Fruit fly (Drosophila melanogaster): ENCODE measurements around the gene RFeSP.

Gene RFeSP

DNA sequence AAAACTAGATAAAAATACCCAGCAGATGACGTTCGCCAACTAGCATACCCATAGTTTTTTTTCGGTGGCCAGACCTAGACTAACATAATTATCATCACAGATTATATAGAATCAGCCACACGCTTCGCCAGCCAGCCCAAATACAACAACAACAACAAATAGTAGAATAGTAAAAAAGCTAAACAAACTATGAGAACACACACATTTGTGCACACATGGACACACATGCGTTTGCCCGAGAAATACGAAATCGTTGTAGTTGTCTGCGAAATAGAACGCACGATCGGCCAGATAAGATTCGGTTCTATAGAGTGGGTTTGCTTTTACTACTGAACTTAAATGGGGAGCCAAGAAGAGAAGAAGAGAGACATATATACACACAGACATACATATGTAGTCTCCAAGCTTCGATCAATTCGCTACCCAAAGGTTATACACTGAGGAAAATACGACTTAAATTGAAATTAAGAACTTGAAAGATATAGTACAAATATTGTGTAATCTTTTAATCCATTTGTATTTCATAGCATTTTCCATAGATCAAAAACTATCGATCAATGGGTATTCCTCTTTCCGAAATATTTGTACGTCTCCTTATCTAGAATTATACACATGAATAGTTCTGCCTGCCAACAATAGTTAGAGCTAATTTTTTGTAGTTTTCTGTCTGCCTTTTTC lies 14.0 kb upstream of the RFeSP start (continued):
- TF ChIP-seq CG13775 (GFP tag; optimal IDR thresholded peaks at IDR 0.05) (peak; percentile 41), Mes4 (GFP tag; optimal IDR thresholded peaks at IDR 0.05) (no peak), CG11560 (tag; IDR thresholded peaks at IDR 0.05) (no peak), Hr51 (GFP tag; optimal IDR thresholded peaks at IDR 0.05) (peak in 1 of 2 experiments; percentile 71), CG32767 (GFP tag; IDR thresholded peaks at IDR 0.05) (no peak; the same call in 1 of the 2 replicates), Hand (GFP tag; optimal IDR thresholded peaks at IDR 0.05) (peak; percentile 58), Sry-δ (GFP tag; optimal IDR thresholded peaks at IDR 0.05) (peak; percentile 16), grau (tag; optimal IDR thresholded peaks at IDR 0.05) (peak; percentile 79), CG10321 (GFP tag; IDR thresholded peaks at IDR 0.05) (peak; percentile 84), ranshi (GFP tag; IDR thresholded peaks at IDR 0.05) (peak; percentile 14), CG7271 (tag; optimal IDR thresholded peaks at IDR 0.05) (no peak), CG6765 (GFP tag; optimal IDR thresholded peaks at IDR 0.05) (peak; percentile 50), HmgZ (tag; optimal IDR thresholded peaks at IDR 0.05) (peak; percentile 40), gfzf (GFP tag; optimal IDR thresholded peaks at IDR 0.05) (no peak), CG18262 (tag; optimal IDR thresholded peaks at IDR 0.05) (no peak), Hey (tag; optimal IDR thresholded peaks at IDR 0.05) (peak; percentile 36), CG17361 (GFP tag; IDR thresholded peaks at IDR 0.05) (no peak), Trl (optimal IDR thresholded peaks at IDR 0.05) (peak in 1 of 2 experiments; percentile 19), Trl (GFP tag; optimal IDR thresholded peaks at IDR 0.05) (peak; percentile 40), CG18599 (GFP tag; optimal IDR thresholded peaks at IDR 0.05) (peak; percentile 68), lmd (GFP tag; IDR thresholded peaks at IDR 0.05) (peak; percentile 58; the same call in 1 of the 2 replicates), lilli (GFP tag; optimal IDR thresholded peaks at IDR 0.05) (peak; percentile 79), Rfx (GFP tag; IDR thresholded peaks at IDR 0.05) (peak; percentile 79), Doc2 (GFP tag; IDR thresholded peaks at IDR 0.05) (no peak), BtbVII (GFP tag; optimal IDR thresholded peaks at IDR 0.05) (peak; percentile 57), Dll (GFP tag; IDR thresholded peaks at IDR 0.05; ENCODE audit: partially characterized antibody) (no peak), gce (GFP tag; IDR thresholded peaks at IDR 0.05) (no peak), slp2 (GFP tag; optimal IDR thresholded peaks at IDR 0.05) (no peak), caup (GFP tag; optimal IDR thresholded peaks at IDR 0.05; ENCODE audit: severe bottlenecking) (peak; percentile 59), CG10565 (GFP tag; optimal IDR thresholded peaks at IDR 0.05) (no peak), vfl (GFP tag; optimal IDR thresholded peaks at IDR 0.05) (peak; percentile 8), CG17912 (GFP tag; optimal IDR thresholded peaks at IDR 0.05) (no peak), CG31224 (GFP tag; IDR thresholded peaks at IDR 0.05) (peak; percentile 57), chif (GFP tag; optimal IDR thresholded peaks at IDR 0.05) (peak in 1 of 2 experiments; percentile 37), nau (GFP tag; optimal IDR thresholded peaks at IDR 0.05) (peak; percentile 23), CG9932 (GFP tag; IDR thresholded peaks at IDR 0.05) (peak; percentile 78), CG18619 (GFP tag; optimal IDR thresholded peaks at IDR 0.05) (peak; percentile 56)

DNA sequence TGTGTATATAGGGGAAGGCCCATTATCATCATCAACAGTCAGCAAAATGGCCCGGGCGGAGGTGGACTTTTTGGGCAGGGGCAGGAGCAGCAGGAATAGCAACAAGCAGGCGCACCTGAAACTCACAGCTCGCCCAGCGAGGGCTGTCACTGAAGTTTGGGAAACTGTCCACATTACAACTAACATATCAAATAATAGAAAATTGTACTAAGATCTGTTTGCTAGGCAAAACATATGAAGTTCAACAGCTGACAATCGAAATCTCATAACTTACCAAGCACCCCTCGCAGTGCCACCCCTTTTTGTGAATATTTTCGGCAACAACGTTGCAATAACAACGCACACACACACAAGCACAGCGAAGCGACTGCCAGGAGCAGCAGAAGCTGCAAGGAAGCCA lies 10.8 kb upstream of the RFeSP start:
- TF ChIP-seq CG13624 (GFP tag; optimal IDR thresholded peaks at IDR 0.05) (peak; percentile 73), grn (GFP tag; optimal IDR thresholded peaks at IDR 0.05) (no peak), CG10209 (GFP tag; optimal IDR thresholded peaks at IDR 0.05) (peak; percentile 72), CG43689 (GFP tag; IDR thresholded peaks at IDR 0.05) (peak; percentile 75), CG12769 (tag; optimal IDR thresholded peaks at IDR 0.05) (peak; percentile 91), CG13775 (GFP tag; optimal IDR thresholded peaks at IDR 0.05) (peak; percentile 31), CG2116 (GFP tag; optimal IDR thresholded peaks at IDR 0.05) (peak; percentile 14), Myb (GFP tag; optimal IDR thresholded peaks at IDR 0.05) (peak; percentile 61), CG11696 (GFP tag; IDR thresholded peaks at IDR 0.05) (peak; percentile 56), HLHmδ (GFP tag; optimal IDR thresholded peaks at IDR 0.05) (no peak), Sry-β (GFP tag; optimal IDR thresholded peaks at IDR 0.05) (no peak), Oaz (GFP tag; IDR thresholded peaks at IDR 0.05) (peak; percentile 81), ewg (GFP tag; optimal IDR thresholded peaks at IDR 0.05) (peak; percentile 73), CG15269 (tag; optimal IDR thresholded peaks at IDR 0.05) (peak; percentile 78), Doc3 (GFP tag; IDR thresholded peaks at IDR 0.05; ENCODE audit: partially characterized antibody) (no peak), cad (GFP tag; optimal IDR thresholded peaks at IDR 0.05) (no peak)

All from whole organism, embryonic.